Worm (Caenorhabditis elegans) whole organism, mixed stage, embryonic: Measurements from ENCODE around the gene srx-95.

Experiments used
- blmp-1 ChIP-seq: fragments of 150-350 bp; optimal IDR thresholded peaks from 2 replicates; lab custom pipeline; 2014; ENCODE audit warnings: missing biosample characterization, missing genetic modification characterization
- ceh-39 ChIP-seq: fragments of 150-350 bp; optimal IDR thresholded peaks from 2 replicates; lab custom pipeline; 2014; ENCODE audit warnings: missing biosample characterization, missing genetic modification characterization
- elt-1 ChIP-seq: sonication (generic microtip); optimal IDR thresholded peaks from 2 replicates; lab custom pipeline; 2017; ENCODE audit warnings: missing genetic modification characterization, mild to moderate bottlenecking, missing compliant biosample characterization, antibody characterized with exemption, moderate library complexity, borderline replicate concordance; ENCODE audit not compliant: insufficient read depth
- hlh-1 ChIP-seq: fragments of 150-350 bp; optimal IDR thresholded peaks from 2 replicates; lab custom pipeline; 2014; ENCODE audit warnings: missing biosample characterization, missing genetic modification reagents, missing genetic modification characterization
- lin-13 ChIP-seq: fragments of 150-350 bp; optimal IDR thresholded peaks from 2 replicates; lab custom pipeline; 2014; ENCODE audit warnings: missing biosample characterization, missing genetic modification characterization
- lsy-2 ChIP-seq: fragments of 150-350 bp; optimal IDR thresholded peaks from 2 replicates; lab custom pipeline; 2014; ENCODE audit warnings: missing biosample characterization, missing genetic modification characterization
- nhr-12 ChIP-seq: fragments of 150-350 bp; optimal IDR thresholded peaks from 2 replicates; lab custom pipeline; 2014; ENCODE audit warnings: missing biosample characterization, missing genetic modification characterization
- nhr-237 ChIP-seq: fragments of 150-350 bp; optimal IDR thresholded peaks from 2 replicates; lab custom pipeline; 2014; ENCODE audit warnings: missing biosample characterization, missing genetic modification characterization
- nhr-28 ChIP-seq: fragments of 150-350 bp; optimal IDR thresholded peaks from 2 replicates; lab custom pipeline; 2014; ENCODE audit warnings: missing biosample characterization, missing genetic modification characterization
- nhr-76 ChIP-seq: sonication (generic microtip); optimal IDR thresholded peaks from 2 replicates; lab custom pipeline; 2017; ENCODE audit warnings: missing biosample characterization, missing genetic modification characterization
- pha-4 ChIP-seq: fragments of 150-350 bp; optimal IDR thresholded peaks from 2 replicates; lab custom pipeline; 2018; ENCODE audit warnings: missing biosample characterization, missing genetic modification reagents, missing genetic modification characterization
- unc-62 ChIP-seq: fragments of 150-350 bp; optimal IDR thresholded peaks from 2 replicates; lab custom pipeline; 2014; ENCODE audit warnings: missing biosample characterization, missing genetic modification reagents, missing genetic modification characterization
- zip-8 ChIP-seq: fragments of 150-350 bp; optimal IDR thresholded peaks from 2 replicates; lab custom pipeline; 2014; ENCODE audit warnings: missing biosample characterization, missing genetic modification characterization
- ztf-11 ChIP-seq: fragments of 150-350 bp; optimal IDR thresholded peaks from 2 replicates; lab custom pipeline; 2014; ENCODE audit warnings: missing biosample characterization, missing genetic modification characterization

DNA sequence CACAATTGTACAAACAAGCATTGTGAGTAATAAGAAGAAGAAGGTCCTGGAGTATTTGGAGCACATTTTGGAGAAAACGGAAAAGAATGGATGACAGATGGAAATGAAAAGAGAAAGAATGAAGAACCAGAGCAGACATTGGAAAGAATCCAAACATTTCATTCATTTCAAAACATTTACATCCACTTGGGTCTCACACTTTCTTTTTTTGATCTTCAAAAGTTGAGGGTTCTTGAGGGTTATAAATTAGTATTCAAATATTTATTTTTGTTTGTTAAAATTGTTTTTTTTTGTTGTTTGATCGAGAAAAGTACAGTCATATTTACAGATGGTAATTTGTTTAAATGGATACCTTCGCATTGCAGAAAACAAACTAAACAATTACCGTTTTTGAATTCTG lies 20.9 kb downstream of the srx-95 start, which contains the start of gene T14B4.9:
- TF ChIP-seq elt-1 (no peak), nhr-76 (tag; lab: Kevin White, UChicago) (no peak), nhr-28 (tag; lab: Kevin White, UChicago) (no peak), zip-8 (tag; lab: Kevin White, UChicago) (no peak), pha-4 (no peak), hlh-1 (no peak), nhr-12 (tag; lab: Kevin White, UChicago) (no peak), blmp-1 (tag; lab: Kevin White, UChicago) (no peak), unc-62 (GFP tag; lab: Kevin White, UChicago) (no peak), nhr-237 (tag; lab: Kevin White, UChicago) (no peak), ztf-11 (no peak), ceh-39 (tag; lab: Kevin White, UChicago) (no peak), lin-13 (tag; lab: Kevin White, UChicago) (no peak), lsy-2 (tag; lab: Kevin White, UChicago) (no peak)
